Fruit fly (Drosophila melanogaster) whole organism, prepupa: ENCODE data around the gene CG4565.

Experiments used
- CG4318 ChIP-seq: fragments of 200-800 bp; sonication (Bioruptor generic); optimal IDR thresholded peaks from 3 replicates; lab custom pipeline; 2017; ENCODE audit warnings: missing biosample characterization, mild to moderate bottlenecking, missing genetic modification characterization
- CG6276 ChIP-seq: fragments of 200-800 bp; sonication (Bioruptor generic); optimal IDR thresholded peaks from 2 replicates; lab custom pipeline; 2017; ENCODE audit warnings: missing biosample characterization, mild to moderate bottlenecking, missing genetic modification characterization
- CG6808 ChIP-seq: fragments of 200-800 bp; sonication (Bioruptor generic); optimal IDR thresholded peaks from 3 replicates; lab custom pipeline; 2017; ENCODE audit warnings: missing biosample characterization, missing genetic modification characterization, mild to moderate bottlenecking, moderate library complexity, missing genetic modification reagents
- CG6854 ChIP-seq: fragments of 200-800 bp; sonication (Bioruptor generic); optimal IDR thresholded peaks from 2 replicates; lab custom pipeline; 2017; ENCODE audit warnings: missing biosample characterization, mild to moderate bottlenecking, missing genetic modification characterization
- Sox14 ChIP-seq: fragments of 200-800 bp; sonication (Bioruptor generic); optimal IDR thresholded peaks from 3 replicates; lab custom pipeline; 2016; ENCODE audit warnings: missing biosample characterization, missing genetic modification characterization
- eg ChIP-seq: fragments of 200-800 bp; sonication (Bioruptor generic); IDR thresholded peaks from 3 replicates; pipeline ENCODE4 v1.3.6; 2022; ENCODE audit warnings: missing biosample characterization, missing genetic modification characterization
- lz ChIP-seq: fragments of 200-800 bp; sonication (Bioruptor generic); optimal IDR thresholded peaks from 3 replicates; lab custom pipeline; 2016; ENCODE audit warnings: missing biosample characterization, missing genetic modification characterization

dm6 chr3R:10879219-10879618 lies 26.7 kb downstream of the CG4565 start, which contains the start of gene CG14695:
- TF ChIP-seq eg (GFP tag; lab: Robert Waterston, UW) = no peak
- no peak for TF ChIP-seq CG4318 (GFP tag; lab: Kevin White, UChicago)
- no peak for TF ChIP-seq CG6808
- no peak for TF ChIP-seq CG6854 (GFP tag; lab: Kevin White, UChicago)
- TF ChIP-seq Sox14 (GFP tag; lab: Kevin White, UChicago) = no peak
- no peak for TF ChIP-seq CG6276 (GFP tag; lab: Kevin White, UChicago)
- TF ChIP-seq lz (GFP tag; lab: Kevin White, UChicago) = no peak
